Worm (Caenorhabditis elegans): ENCODE results near the gene sur-7.

The sur-7 gene

DNA sequence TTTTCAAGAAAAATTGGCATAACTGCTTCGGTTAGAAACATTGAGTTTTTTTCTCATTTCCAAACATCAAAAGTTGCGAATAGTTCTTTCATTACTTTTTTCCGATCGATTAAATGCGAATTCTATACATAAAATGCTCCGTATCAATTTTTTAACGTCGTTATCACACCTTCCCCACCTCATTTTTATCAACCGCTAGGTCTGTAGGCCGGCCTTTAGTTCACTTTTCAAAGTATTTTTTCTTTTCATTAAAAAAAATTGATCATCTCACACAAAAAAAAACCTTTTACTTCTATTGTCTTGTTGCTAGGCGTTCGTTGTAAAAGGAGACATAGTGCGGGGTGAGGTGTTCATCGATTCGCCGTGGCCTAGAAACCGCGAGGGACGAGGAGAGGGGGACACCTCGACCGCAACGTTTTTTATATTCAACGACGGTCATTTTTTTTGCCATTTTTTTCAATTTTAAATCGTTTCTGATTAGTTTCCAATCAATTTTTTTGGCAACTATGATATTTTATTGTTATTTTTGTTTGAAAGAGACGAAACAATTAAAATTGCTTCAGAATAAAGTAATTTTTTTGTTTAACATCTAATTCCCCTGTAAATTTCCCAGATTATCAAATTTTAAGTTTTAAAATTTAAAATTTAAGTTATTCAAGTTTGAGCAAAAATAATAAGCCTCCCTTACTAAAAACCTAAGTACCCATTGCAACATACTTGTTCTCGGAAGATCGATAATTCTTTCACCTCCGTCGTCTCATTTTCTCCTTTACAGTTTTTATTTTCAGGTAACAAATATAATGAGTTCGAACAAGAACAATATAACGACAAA lies at the start of gene sur-7:
sur-7 (plus strand) TSS at position 782 of the 832 bp plus-strand sequence.
- TF ChIP-seq W03F9.2 (tag; optimal IDR thresholded peaks at IDR 0.05): no peak
- no peak for TF ChIP-seq dao-5 (tag; optimal IDR thresholded peaks at IDR 0.05)
- no peak for TF ChIP-seq him-1 (tag; optimal IDR thresholded peaks at IDR 0.05)

DNA sequence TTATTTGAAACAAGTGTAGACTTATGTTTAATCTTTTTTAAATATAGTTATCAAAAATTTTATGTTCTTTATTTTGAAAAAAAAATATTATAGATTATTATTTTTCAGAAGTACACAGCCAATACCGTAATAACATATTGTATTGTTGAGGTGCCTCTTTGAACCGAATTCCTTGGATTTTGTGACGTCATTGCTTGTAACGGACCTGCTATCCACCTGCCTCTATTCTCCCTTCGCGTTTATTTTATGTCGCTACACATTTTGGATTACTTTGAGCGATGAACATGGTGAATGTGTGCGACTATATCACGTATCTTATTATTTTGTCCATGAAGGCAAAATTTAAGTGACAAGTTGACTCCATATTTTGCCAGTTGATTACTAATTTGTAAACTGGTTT lies 49.2 kb upstream of the sur-7 start:
- TF ChIP-seq W03F9.2 (tag; optimal IDR thresholded peaks at IDR 0.05) (no peak), him-1 (tag; optimal IDR thresholded peaks at IDR 0.05) (no peak), dao-5 (tag; optimal IDR thresholded peaks at IDR 0.05) (no peak)

DNA sequence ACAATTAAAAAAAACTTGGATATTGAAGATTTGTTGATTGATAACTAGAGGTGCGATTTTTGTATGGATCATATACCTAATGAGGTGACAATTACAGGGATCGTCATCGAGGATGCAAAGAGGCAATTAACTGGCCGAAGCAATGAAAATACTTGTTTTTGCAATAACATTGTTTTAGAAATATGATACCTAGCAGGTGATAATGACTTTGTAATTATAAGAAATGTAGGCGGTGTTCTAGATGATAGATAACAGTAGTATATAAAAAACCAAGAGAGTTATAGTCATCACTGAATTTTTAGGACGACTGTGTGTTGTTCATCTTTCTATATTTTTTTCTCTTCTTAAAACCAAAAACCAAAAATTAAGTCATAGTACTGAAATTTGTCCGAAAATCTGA lies 48.1 kb upstream of the sur-7 start, which contains the start of gene C11G6.2:
C11G6.2 (plus strand) TSS at position 301 of the 400 bp plus-strand sequence.
- TF ChIP-seq him-1 (tag; optimal IDR thresholded peaks at IDR 0.05) (no peak), dao-5 (tag; optimal IDR thresholded peaks at IDR 0.05) (no peak), W03F9.2 (tag; optimal IDR thresholded peaks at IDR 0.05) (no peak)

DNA sequence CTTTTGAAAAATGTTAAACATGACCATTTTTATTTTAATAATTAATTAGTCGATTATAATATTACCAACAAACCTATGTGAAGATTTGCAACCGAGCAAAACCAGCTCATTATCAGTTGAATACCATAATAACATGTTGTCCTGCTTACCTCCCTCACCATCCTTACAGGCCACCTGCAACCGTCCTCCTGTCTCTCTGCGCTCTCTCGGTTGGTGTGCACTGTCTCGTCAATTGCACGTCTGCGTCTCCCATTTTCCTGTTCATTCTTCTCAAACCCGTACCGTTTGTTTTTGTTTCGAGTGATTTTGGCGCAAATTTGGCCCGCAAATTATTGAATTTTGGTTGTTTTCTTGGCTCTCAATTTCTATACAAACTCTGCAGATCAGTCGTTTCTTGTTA lies 45.0 kb upstream of the sur-7 start:
- TF ChIP-seq him-1 (tag; optimal IDR thresholded peaks at IDR 0.05) (no peak), dao-5 (tag; optimal IDR thresholded peaks at IDR 0.05) (no peak), W03F9.2 (tag; optimal IDR thresholded peaks at IDR 0.05) (no peak)

DNA sequence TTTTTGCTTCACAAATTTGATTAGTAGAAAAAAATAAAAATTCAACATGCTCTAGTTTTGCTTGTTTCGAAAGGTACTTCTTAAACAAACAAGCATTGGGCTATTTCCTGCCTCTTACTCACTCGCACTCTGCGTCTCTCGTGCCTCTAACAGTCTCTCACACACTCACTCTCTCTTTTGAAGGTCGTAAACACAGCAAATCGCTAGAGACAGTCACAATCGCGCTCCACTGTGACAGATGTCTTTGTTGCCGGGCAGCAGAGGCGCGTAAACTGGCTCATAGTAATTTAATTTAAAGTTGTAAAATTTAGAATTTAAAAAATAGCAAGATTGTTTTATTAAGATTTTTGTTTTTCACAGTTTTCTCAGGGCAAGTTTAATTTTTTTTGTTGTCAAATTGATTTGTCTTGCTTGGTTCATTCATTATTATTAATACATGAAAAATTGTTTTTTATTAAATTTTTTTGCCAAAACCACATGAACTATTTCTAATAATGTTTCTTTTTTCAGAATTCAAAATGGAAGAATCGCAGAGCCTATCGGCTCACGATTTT lies 44.4 kb upstream of the sur-7 start, which contains the start of gene taf-3:
taf-3 (plus strand) TSS at position 504 of the 554 bp plus-strand sequence.
- TF ChIP-seq W03F9.2 (tag; optimal IDR thresholded peaks at IDR 0.05) (no peak), dao-5 (tag; optimal IDR thresholded peaks at IDR 0.05) (no peak), him-1 (tag; optimal IDR thresholded peaks at IDR 0.05) (no peak)

DNA sequence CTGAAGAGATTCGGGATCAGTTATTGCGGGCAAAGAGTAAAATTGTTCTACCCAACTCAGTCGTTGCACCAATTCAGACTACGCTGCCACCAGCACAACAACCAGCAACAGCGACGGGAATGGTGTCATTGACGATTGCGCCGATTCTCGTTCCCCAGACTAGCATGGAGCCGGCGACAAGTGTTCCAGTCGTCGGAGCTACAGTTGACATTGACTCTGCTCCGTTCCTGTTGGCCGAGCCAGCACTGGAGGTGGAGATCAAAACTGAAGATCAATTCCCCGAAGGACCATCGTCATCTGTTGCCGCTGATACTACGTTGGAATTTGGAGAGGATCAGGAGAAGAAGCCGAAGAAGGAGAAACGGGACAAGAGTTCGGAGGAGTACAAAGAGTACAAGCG lies 41.0 kb upstream of the sur-7 start:
- TF ChIP-seq dao-5 (tag; optimal IDR thresholded peaks at IDR 0.05): no peak
- TF ChIP-seq W03F9.2 (tag; optimal IDR thresholded peaks at IDR 0.05): no peak
- TF ChIP-seq him-1 (tag; optimal IDR thresholded peaks at IDR 0.05): no peak

DNA sequence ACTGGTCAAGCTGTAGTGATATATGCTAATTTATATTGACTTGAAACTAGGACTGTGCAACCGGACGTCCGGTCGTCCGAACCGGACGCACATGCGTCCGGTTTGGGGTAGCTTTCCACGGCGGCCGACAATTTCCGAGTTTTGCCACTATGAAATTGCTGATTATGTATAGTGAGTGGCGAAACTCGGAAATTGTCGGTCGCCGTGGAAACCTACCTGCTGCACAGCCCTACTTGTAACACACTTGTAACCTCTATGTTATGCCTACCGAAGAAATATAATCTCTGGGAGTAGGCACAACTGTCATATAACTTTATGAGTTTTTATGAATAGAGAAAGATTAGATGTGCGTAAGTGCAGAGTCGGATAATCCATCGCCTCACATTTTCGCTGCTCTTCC lies 39.4 kb upstream of the sur-7 start:
- no peak for TF ChIP-seq W03F9.2 (tag; optimal IDR thresholded peaks at IDR 0.05)
- no peak for TF ChIP-seq him-1 (tag; optimal IDR thresholded peaks at IDR 0.05)
- no peak for TF ChIP-seq dao-5 (tag; optimal IDR thresholded peaks at IDR 0.05)

DNA sequence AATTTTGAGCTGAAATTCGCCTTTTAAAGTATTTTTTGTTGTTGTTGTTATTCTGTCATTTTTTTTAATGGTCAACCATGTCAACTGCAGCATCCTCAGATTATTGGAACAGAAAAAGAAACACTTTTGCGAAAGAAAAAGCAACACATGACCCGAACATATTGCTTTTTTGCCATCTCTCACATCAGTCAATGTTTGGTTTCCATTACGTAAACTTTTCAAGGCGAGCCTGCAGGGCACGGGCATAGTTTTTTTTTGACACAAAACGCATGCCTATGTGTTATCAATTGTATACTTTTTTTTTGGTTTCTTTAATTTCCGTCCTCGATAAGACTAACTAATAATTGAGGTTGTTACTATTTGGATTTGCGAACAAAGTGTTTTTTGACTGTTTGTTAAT lies 39.0 kb upstream of the sur-7 start:
- TF ChIP-seq W03F9.2 (tag; optimal IDR thresholded peaks at IDR 0.05) (no peak), dao-5 (tag; optimal IDR thresholded peaks at IDR 0.05) (no peak), him-1 (tag; optimal IDR thresholded peaks at IDR 0.05) (no peak)

DNA sequence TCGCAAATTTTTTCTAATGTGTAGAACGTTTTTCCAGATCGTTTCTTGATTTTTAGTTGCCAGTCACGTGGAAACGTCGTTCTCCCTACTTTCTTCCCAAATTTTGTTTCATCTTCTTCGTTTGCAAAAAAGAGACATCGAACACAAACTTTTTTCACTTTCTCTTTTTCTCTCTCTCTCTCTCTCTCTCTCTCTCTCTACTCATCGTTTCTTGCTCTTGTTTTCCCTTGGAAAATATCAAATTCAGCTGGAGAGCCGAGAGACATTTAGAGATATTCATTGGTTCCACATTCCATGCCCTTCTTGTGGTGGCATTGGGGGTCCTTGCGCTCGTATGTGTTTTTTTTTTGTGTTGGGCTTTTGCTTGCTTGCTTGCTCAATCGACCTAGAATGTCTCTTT lies 37.2 kb upstream of the sur-7 start:
- no peak for TF ChIP-seq dao-5 (tag; optimal IDR thresholded peaks at IDR 0.05)
- TF ChIP-seq W03F9.2 (tag; optimal IDR thresholded peaks at IDR 0.05): no peak
- TF ChIP-seq him-1 (tag; optimal IDR thresholded peaks at IDR 0.05): no peak

DNA sequence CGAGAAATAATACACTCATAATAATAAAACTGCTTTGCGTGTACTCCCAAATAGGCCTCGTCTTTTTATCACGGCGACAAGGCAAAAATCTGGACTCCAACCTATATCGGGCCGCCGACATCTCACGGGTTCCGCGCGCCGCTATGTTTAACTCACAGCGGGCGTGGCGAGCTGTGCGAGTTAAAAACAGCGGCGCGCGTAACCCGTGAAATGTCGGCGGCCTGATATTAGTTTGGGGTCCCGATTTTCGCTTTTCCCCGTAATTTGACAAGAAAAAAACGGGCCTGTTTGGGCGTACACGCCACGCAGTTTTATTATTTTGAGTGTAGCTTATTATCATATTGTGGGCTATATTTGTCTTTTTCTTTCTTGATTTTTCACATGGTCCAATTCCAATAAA lies 34.5 kb upstream of the sur-7 start:
- TF ChIP-seq W03F9.2 (tag; optimal IDR thresholded peaks at IDR 0.05) (no peak), him-1 (tag; optimal IDR thresholded peaks at IDR 0.05) (no peak), dao-5 (tag; optimal IDR thresholded peaks at IDR 0.05) (no peak)

DNA sequence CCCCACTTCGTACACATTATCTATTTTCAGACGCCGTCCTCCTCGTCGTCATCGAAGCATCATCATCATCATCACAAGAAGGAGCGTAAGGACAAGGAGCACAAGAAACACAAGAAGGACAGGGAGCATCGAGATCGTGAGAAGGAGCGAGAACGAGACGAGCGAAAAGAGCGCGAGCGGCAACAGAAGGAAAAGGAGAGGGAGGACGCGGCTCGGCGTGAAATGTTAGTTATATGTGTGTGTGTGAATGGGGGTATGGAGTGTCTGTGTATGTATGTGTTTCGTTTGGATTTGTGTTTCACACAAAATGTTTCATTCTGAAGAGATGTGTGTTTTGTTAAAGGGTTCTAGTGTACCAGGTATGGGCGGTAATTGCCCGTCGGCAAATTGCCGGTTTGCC lies 34.1 kb upstream of the sur-7 start:
- TF ChIP-seq W03F9.2 (tag; optimal IDR thresholded peaks at IDR 0.05): no peak
- no peak for TF ChIP-seq him-1 (tag; optimal IDR thresholded peaks at IDR 0.05)
- TF ChIP-seq dao-5 (tag; optimal IDR thresholded peaks at IDR 0.05): no peak

DNA sequence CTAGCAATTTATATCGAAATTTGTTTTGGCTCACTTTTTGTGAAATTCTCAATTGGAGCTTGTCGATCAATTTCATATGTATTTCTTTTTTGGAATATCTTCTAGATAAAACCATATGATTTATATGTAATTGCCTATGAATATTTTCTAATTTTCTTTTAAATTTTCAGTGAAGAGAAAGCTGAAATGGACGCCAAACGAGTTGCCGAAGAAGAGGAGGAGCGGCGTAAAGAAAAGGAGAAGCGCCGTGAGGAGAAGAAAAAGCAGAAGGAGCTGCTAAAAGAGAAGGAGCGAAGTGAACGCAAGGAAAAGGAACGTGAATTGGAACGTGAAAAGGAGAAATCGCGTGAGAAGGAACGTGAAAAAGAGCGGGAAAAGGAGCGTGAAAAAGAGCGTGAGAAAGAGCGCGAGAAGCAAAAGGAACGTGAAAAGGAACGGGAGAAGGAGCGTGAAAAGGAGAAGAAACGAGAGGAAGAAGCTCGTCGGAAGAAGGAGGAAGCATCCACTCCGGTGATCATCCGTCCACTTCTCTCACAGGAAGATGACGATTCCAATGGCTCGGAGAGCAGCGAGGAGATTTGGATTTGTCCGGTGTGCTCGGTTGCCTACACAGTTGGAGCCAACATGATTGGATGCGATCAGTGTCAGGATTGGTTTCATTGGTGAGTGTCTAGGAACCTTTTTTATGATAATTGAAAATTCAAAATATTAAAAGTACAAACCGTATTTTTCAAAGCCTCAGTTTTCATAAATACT lies 32.3 kb upstream of the sur-7 start:
- TF ChIP-seq dao-5 (tag; optimal IDR thresholded peaks at IDR 0.05): no peak

DNA sequence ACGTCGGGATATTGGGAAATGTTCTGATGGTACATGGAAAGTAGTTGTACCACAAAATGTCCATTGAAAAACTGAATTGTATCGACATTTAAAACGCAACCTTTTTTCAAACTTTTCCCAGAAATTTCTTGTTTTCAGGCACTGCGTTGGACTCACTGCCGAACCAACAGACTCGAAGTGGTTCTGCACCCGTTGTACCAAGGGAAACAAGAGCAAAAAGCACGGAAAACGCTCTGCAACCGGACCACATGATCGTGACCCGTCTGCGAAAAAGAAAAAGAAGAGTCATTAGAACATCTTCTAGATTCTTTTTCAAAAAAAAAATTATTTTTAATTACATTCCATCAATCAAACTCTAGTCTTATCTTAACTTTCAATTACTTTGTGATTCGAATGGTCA lies 31.1 kb upstream of the sur-7 start:
- TF ChIP-seq him-1 (tag; optimal IDR thresholded peaks at IDR 0.05) (no peak), dao-5 (tag; optimal IDR thresholded peaks at IDR 0.05) (no peak), W03F9.2 (tag; optimal IDR thresholded peaks at IDR 0.05) (no peak)

Measured in whole organism, L4/young adult.